Worm (Caenorhabditis elegans) whole organism, midembryonic: ENCODE results near the gene C14C10.5.

ENCODE experiments used
- T22C8.4 ChIP-seq: fragments of 200-800 bp; sonication (Bioruptor generic); IDR thresholded peaks from 2 replicates; pipeline ENCODE4 v1.3.6; 2022; ENCODE audit warnings: missing genetic modification characterization, missing compliant biosample characterization
- cog-1 ChIP-seq: sonication (generic microtip); optimal IDR thresholded peaks from 2 replicates; lab custom pipeline; 2016; ENCODE audit warnings: missing genetic modification characterization, missing compliant biosample characterization
- flt-1 ChIP-seq: fragments of 200-800 bp; sonication (Bioruptor generic); IDR thresholded peaks from 2 replicates; pipeline ENCODE4 v1.3.6; 2022; ENCODE audit warnings: missing genetic modification characterization, missing compliant biosample characterization
- klf-2 ChIP-seq: fragments of 200-800 bp; sonication (Bioruptor generic); conservative IDR thresholded peaks from 2 replicates; pipeline ENCODE4 v1.3.6; 2022; ENCODE audit warnings: missing genetic modification reagents, missing genetic modification characterization, missing compliant biosample characterization
- med-1 ChIP-seq: sonication (generic microtip); optimal IDR thresholded peaks from 2 replicates; lab custom pipeline; 2017; ENCODE audit warnings: missing genetic modification characterization, mild to moderate bottlenecking, missing compliant biosample characterization, antibody characterized with exemption, missing genetic modification reagents; ENCODE audit not compliant: insufficient read depth
- ref-1 ChIP-seq: fragments of 200-800 bp; sonication (Bioruptor generic); conservative IDR thresholded peaks from 2 replicates; pipeline ENCODE4 v1.3.6; 2022; ENCODE audit warnings: missing genetic modification reagents, missing genetic modification characterization, missing compliant biosample characterization
- tab-1 ChIP-seq: fragments of 200-800 bp; sonication (Bioruptor generic); IDR thresholded peaks from 2 replicates; pipeline ENCODE4 v1.3.6; 2022; ENCODE audit warnings: missing genetic modification characterization, missing compliant biosample characterization
- ztf-23 ChIP-seq: fragments of 200-800 bp; sonication (Bioruptor generic); IDR thresholded peaks from 2 replicates; pipeline ENCODE4 v1.3.6; 2022; ENCODE audit warnings: missing genetic modification reagents, missing genetic modification characterization, missing compliant biosample characterization
- ztf-29 ChIP-seq: fragments of 200-800 bp; sonication (Bioruptor generic); IDR thresholded peaks from 2 replicates; pipeline ENCODE4 v1.3.6; 2022; ENCODE audit warnings: missing genetic modification reagents, missing genetic modification characterization, missing compliant biosample characterization

DNA sequence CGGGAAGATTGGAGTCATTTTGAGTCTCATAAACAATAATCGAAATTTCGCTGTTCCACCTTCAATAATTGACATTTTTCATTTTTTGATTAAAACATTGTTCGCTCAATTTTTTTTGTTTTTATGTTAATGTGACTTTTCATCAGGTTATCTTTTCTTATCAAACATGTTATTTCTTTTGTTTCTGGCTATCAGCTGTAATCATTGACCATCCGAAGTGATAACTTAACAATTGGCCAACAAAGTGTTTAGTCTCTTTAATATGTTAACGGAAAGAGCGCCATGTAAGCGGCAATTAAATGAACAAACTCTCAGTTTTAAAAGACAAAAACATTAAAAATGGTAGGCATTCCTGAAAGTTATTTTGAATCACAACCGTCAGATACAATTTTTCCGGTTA lies 34.1 kb downstream of the C14C10.5 start:
- no peak for TF ChIP-seq T22C8.4 (GFP tag; lab: Robert Waterston, UW)
- TF ChIP-seq cog-1 (tag; lab: Kevin White, UChicago) = no peak
- no peak for TF ChIP-seq flt-1 (GFP tag; lab: Robert Waterston, UW)
- TF ChIP-seq med-1 (GFP tag; lab: Kevin White, UChicago) = no peak
- TF ChIP-seq ztf-23 (GFP tag; lab: Robert Waterston, UW) = no peak
- TF ChIP-seq ztf-29 (GFP tag; lab: Robert Waterston, UW) = no peak
- TF ChIP-seq ref-1 = no peak
- no peak for TF ChIP-seq tab-1 (GFP tag; lab: Robert Waterston, UW)
- TF ChIP-seq klf-2 (GFP tag; lab: Robert Waterston, UW) = no peak
